Worm (Caenorhabditis elegans) whole organism, young adult: Measurements from ENCODE around the gene W09G12.7.

Experiments
- C06A6.2 ChIP-seq: fragments of 200-800 bp; sonication (Bioruptor generic); conservative IDR thresholded peaks from 2 replicates; pipeline ENCODE4 v1.3.6; 2022; ENCODE audit warnings: missing genetic modification characterization, missing compliant biosample characterization
- F10E7.11 ChIP-seq: sonication (generic microtip); optimal IDR thresholded peaks from 2 replicates; lab custom pipeline; 2017; ENCODE audit warnings: mild to moderate bottlenecking, missing genetic modification characterization, moderate library complexity, missing compliant biosample characterization
- F22D6.2 ChIP-seq: sonication (generic microtip); optimal IDR thresholded peaks from 2 replicates; lab custom pipeline; 2016; ENCODE audit warnings: mild to moderate bottlenecking, missing genetic modification characterization, missing compliant biosample characterization
- F55B11.4 ChIP-seq: sonication (generic microtip); optimal IDR thresholded peaks from 2 replicates; lab custom pipeline; 2016; ENCODE audit warnings: missing compliant biosample characterization, missing genetic modification characterization, borderline replicate concordance; ENCODE audit not compliant: insufficient read depth
- F57C9.4 ChIP-seq: sonication (generic microtip); optimal IDR thresholded peaks from 2 replicates; lab custom pipeline; 2017; ENCODE audit warnings: mild to moderate bottlenecking, missing genetic modification characterization, missing compliant biosample characterization
- K11D2.4 ChIP-seq: fragments of 200-800 bp; sonication (Bioruptor generic); IDR thresholded peaks from 2 replicates; pipeline ENCODE4 v1.3.6; 2022; ENCODE audit warnings: missing genetic modification reagents, missing genetic modification characterization, missing compliant biosample characterization
- Y53G8AR.9 ChIP-seq: fragments of 200-800 bp; sonication (Bioruptor generic); conservative IDR thresholded peaks from 2 replicates; pipeline ENCODE4 v1.3.6; 2022; ENCODE audit warnings: missing genetic modification reagents, missing genetic modification characterization, missing compliant biosample characterization
- Y56A3A.18 ChIP-seq: fragments of 200-800 bp; sonication (Bioruptor generic); IDR thresholded peaks from 2 replicates; pipeline ENCODE4 v1.3.6; 2022; ENCODE audit warnings: missing genetic modification reagents, missing genetic modification characterization, missing compliant biosample characterization
- Y79H2A.3 ChIP-seq: fragments of 200-800 bp; sonication (Bioruptor generic); conservative IDR thresholded peaks from 2 replicates; pipeline ENCODE4 v1.3.6; 2022; ENCODE audit warnings: missing genetic modification reagents, missing genetic modification characterization, missing compliant biosample characterization
- akir-1 ChIP-seq: fragments of 200-800 bp; sonication (Bioruptor generic); optimal IDR thresholded peaks from 2 replicates; lab custom pipeline; 2018; ENCODE audit warnings: mild to moderate bottlenecking, missing genetic modification characterization, moderate library complexity, missing compliant biosample characterization
- aptf-3 ChIP-seq: fragments of 200-800 bp; sonication (Bioruptor generic); IDR thresholded peaks from 2 replicates; pipeline ENCODE4 v1.3.6; 2022; ENCODE audit warnings: missing genetic modification characterization, missing compliant biosample characterization
- atf-7 ChIP-seq: sonication (generic microtip); optimal IDR thresholded peaks from 2 replicates; lab custom pipeline; 2017; ENCODE audit warnings: mild to moderate bottlenecking, missing genetic modification characterization, missing compliant biosample characterization
- attf-5 ChIP-seq: fragments of 200-800 bp; sonication (Bioruptor generic); optimal IDR thresholded peaks from 2 replicates; lab custom pipeline; 2018; ENCODE audit warnings: mild to moderate bottlenecking, missing genetic modification characterization, missing compliant biosample characterization
- attf-6 ChIP-seq: fragments of 200-800 bp; sonication (Bioruptor generic); IDR thresholded peaks from 2 replicates; pipeline ENCODE4 v1.3.6; 2022; ENCODE audit warnings: missing genetic modification reagents, missing genetic modification characterization, missing compliant biosample characterization
- ccch-3 ChIP-seq: fragments of 200-800 bp; sonication (Bioruptor generic); optimal IDR thresholded peaks from 2 replicates; lab custom pipeline; 2018; ENCODE audit warnings: mild to moderate bottlenecking, missing genetic modification characterization, missing compliant biosample characterization
- cebp-1 ChIP-seq, 2 experiments: fragments of 200-800 bp in 1 of 2; sonication (Bioruptor generic) in 1 of 2; sonication (generic microtip) in 1 of 2; IDR thresholded peaks in 1 of 2; optimal IDR thresholded peaks in 1 of 2; 2 replicates each; pipeline versions ENCODE4 v1.3.6 to Lab custom; 2017 to 2022; ENCODE audit warnings: missing compliant biosample characterization in 2 of 2, missing genetic modification characterization in 2 of 2, mild to moderate bottlenecking in 1 of 2, missing genetic modification reagents in 1 of 2, moderate library complexity in 1 of 2
- ceh-100 ChIP-seq: fragments of 200-800 bp; sonication (Bioruptor generic); IDR thresholded peaks from 2 replicates; pipeline ENCODE4 v1.3.6; 2022; ENCODE audit warnings: missing genetic modification reagents, missing genetic modification characterization, missing compliant biosample characterization
- ceh-79 ChIP-seq: sonication (generic microtip); optimal IDR thresholded peaks from 2 replicates; lab custom pipeline; 2017; ENCODE audit warnings: mild to moderate bottlenecking, missing genetic modification characterization, missing compliant biosample characterization
- die-1 ChIP-seq: sonication (generic microtip); optimal IDR thresholded peaks from 2 replicates; lab custom pipeline; 2016; ENCODE audit warnings: missing genotype, mild to moderate bottlenecking, missing genetic modification characterization, missing compliant biosample characterization
- dox-1 ChIP-seq: fragments of 200-800 bp; sonication (Bioruptor generic); IDR thresholded peaks from 2 replicates; pipeline ENCODE4 v1.3.6; 2022; ENCODE audit warnings: missing genetic modification reagents, missing genetic modification characterization, missing compliant biosample characterization
- efl-1 ChIP-seq: fragments of 150-350 bp; optimal IDR thresholded peaks from 2 replicates; lab custom pipeline; 2014; ENCODE audit warnings: missing biosample characterization, missing genetic modification reagents, missing genetic modification characterization
- gei-17 ChIP-seq: fragments of 200-800 bp; sonication (Bioruptor generic); optimal IDR thresholded peaks from 2 replicates; lab custom pipeline; 2018; ENCODE audit warnings: mild to moderate bottlenecking, missing genetic modification characterization, missing compliant biosample characterization
- hmg-1.2 ChIP-seq: fragments of 200-800 bp; sonication (Bioruptor generic); IDR thresholded peaks from 2 replicates; pipeline ENCODE4 v1.3.6; 2022; ENCODE audit warnings: missing genetic modification reagents, missing genetic modification characterization, missing compliant biosample characterization
- lag-1 ChIP-seq: fragments of 200-800 bp; sonication (Bioruptor generic); IDR thresholded peaks from 2 replicates; pipeline ENCODE4 v1.3.6; 2022; ENCODE audit warnings: missing genetic modification reagents, missing genetic modification characterization, missing compliant biosample characterization
- lsl-1 ChIP-seq: fragments of 200-800 bp; sonication (Bioruptor generic); optimal IDR thresholded peaks from 2 replicates; lab custom pipeline; 2018; ENCODE audit warnings: mild to moderate bottlenecking, missing genetic modification characterization, moderate library complexity, missing compliant biosample characterization
- madf-10 ChIP-seq: sonication (generic microtip); optimal IDR thresholded peaks from 2 replicates; lab custom pipeline; 2016; ENCODE audit warnings: mild to moderate bottlenecking, missing genetic modification characterization, missing compliant biosample characterization
- mel-28 ChIP-seq: sonication (generic microtip); optimal IDR thresholded peaks from 2 replicates; lab custom pipeline; 2016; ENCODE audit warnings: borderline replicate concordance, mild to moderate bottlenecking, missing genetic modification characterization, missing compliant biosample characterization
- nfyb-1 ChIP-seq: fragments of 200-800 bp; sonication (Bioruptor generic); IDR thresholded peaks from 2 replicates; pipeline ENCODE4 v1.3.6; 2022; ENCODE audit warnings: missing genetic modification reagents, missing genetic modification characterization, missing compliant biosample characterization
- nhr-80 ChIP-seq: sonication (generic microtip); optimal IDR thresholded peaks from 2 replicates; lab custom pipeline; 2016; ENCODE audit warnings: missing genetic modification characterization, missing compliant biosample characterization
- pbrm-1 ChIP-seq: fragments of 200-800 bp; sonication (Bioruptor generic); IDR thresholded peaks from 2 replicates; pipeline ENCODE4 v1.3.6; 2022; ENCODE audit warnings: missing genetic modification reagents, missing genetic modification characterization, missing compliant biosample characterization
- pha-4 ChIP-seq: fragments of 150-350 bp; sonication (generic microtip); optimal IDR thresholded peaks from 2 replicates; lab custom pipeline; 2014; ENCODE audit warnings: missing biosample characterization, missing genetic modification reagents, missing genetic modification characterization
- rcor-1 ChIP-seq: fragments of 200-800 bp; sonication (Bioruptor generic); IDR thresholded peaks from 2 replicates; pipeline ENCODE4 v1.3.6; 2022; ENCODE audit warnings: missing genetic modification reagents, missing genetic modification characterization, missing compliant biosample characterization
- rec-8 ChIP-seq, 2 experiments: sonication (generic microtip); optimal IDR thresholded peaks; 2 replicates each; lab custom pipeline; 2016; ENCODE audit warnings: mild to moderate bottlenecking in 2 of 2, missing genetic modification characterization in 2 of 2, missing genetic modification reagents in 2 of 2, missing genotype in 2 of 2, missing biosample characterization in 1 of 2, missing compliant biosample characterization in 1 of 2, moderate library complexity in 1 of 2
- repo-1 ChIP-seq: sonication (generic microtip); optimal IDR thresholded peaks from 2 replicates; lab custom pipeline; 2017; ENCODE audit warnings: mild to moderate bottlenecking, missing genetic modification characterization, missing compliant biosample characterization
- rpc-1 ChIP-seq, 2 experiments: fragments of 150-350 bp in 1 of 2; sonication (generic microtip) in 1 of 2; optimal IDR thresholded peaks; 2 replicates each; lab custom pipeline; 2014 to 2018; ENCODE audit warnings: missing biosample characterization in 1 of 2, missing genetic modification characterization in 1 of 2, missing genetic modification reagents in 1 of 2, missing genotype in 1 of 2
- sea-2 ChIP-seq: fragments of 200-800 bp; sonication (Bioruptor generic); IDR thresholded peaks from 2 replicates; pipeline ENCODE4 v1.3.6; 2022; ENCODE audit warnings: missing genetic modification characterization, missing compliant biosample characterization
- snpc-1.1 ChIP-seq: sonication (generic microtip); optimal IDR thresholded peaks from 2 replicates; lab custom pipeline; 2017; ENCODE audit warnings: missing genetic modification characterization, mild to moderate bottlenecking, missing compliant biosample characterization, antibody characterized with exemption, moderate library complexity, missing genotype, missing genetic modification reagents; ENCODE audit not compliant: insufficient read depth
- snpc-3.4 ChIP-seq: sonication (generic microtip); optimal IDR thresholded peaks from 2 replicates; lab custom pipeline; 2017; ENCODE audit warnings: missing genetic modification characterization, mild to moderate bottlenecking, missing compliant biosample characterization, antibody characterized with exemption, moderate library complexity, missing genotype, missing genetic modification reagents
- snpc-4 ChIP-seq, 5 experiments: fragments of 150-350 bp in 1 of 5; sonication (generic microtip) in 4 of 5; optimal IDR thresholded peaks; 2 replicates each; lab custom pipeline; 2014 to 2018; ENCODE audit warnings: missing genetic modification characterization in 5 of 5, missing biosample characterization in 3 of 5, antibody characterized with exemption in 2 of 5, mild to moderate bottlenecking in 2 of 5, missing compliant biosample characterization in 2 of 5, missing genotype in 2 of 5, moderate library complexity in 2 of 5, missing genetic modification reagents in 1 of 5
- somi-1 ChIP-seq: fragments of 200-800 bp; sonication (Bioruptor generic); optimal IDR thresholded peaks from 2 replicates; lab custom pipeline; 2018; ENCODE audit warnings: mild to moderate bottlenecking, missing genetic modification characterization, missing compliant biosample characterization
- tbp1 ChIP-seq: fragments of 200-800 bp; sonication (Bioruptor generic); optimal IDR thresholded peaks from 2 replicates; lab custom pipeline; 2018; ENCODE audit warnings: mild to moderate bottlenecking, missing genetic modification characterization, missing compliant biosample characterization
- unc-130 ChIP-seq: sonication (generic microtip); optimal IDR thresholded peaks from 2 replicates; lab custom pipeline; 2016; ENCODE audit warnings: missing genetic modification reagents, missing genetic modification characterization, missing compliant biosample characterization
- ztf-18 ChIP-seq: sonication (generic microtip); optimal IDR thresholded peaks from 2 replicates; lab custom pipeline; 2016; ENCODE audit warnings: missing genotype, mild to moderate bottlenecking, missing genetic modification characterization, missing compliant biosample characterization
- ztf-28 ChIP-seq: fragments of 200-800 bp; sonication (Bioruptor generic); IDR thresholded peaks from 2 replicates; pipeline ENCODE4 v1.3.6; 2022; ENCODE audit warnings: missing genetic modification reagents, missing genetic modification characterization, missing compliant biosample characterization

The W09G12.7 gene

DNA sequence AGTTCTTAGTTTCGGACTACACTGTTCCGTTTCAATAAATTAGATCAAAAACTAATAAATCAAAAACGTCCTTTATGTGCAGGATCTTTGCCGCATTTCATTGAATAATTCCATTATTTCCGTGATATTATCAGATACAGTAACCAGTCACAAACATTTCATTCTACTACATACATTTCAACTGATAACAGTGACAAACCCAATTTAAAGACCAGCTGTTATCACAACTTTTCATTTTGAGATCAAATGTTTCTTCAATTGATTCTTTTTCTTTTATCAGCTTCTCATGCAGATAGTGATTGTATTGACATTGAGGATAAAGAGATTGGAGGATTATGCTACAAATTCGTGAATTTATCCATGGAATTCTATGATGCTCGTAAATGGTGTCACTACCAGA lies 27.8 kb downstream of the W09G12.7 start, which contains the start of gene clec-168:
clec-168 (plus strand) TSS at position 247 of the 400 bp plus-strand sequence.
- TF ChIP-seq rpc-1 (optimal IDR thresholded peaks at IDR 0.05; lab: Kevin White, UChicago) (no peak), rpc-1 (tag; optimal IDR thresholded peaks at IDR 0.05; lab: Kevin White, UChicago) (no peak), ccch-3 (no peak), cebp-1 (GFP tag; IDR thresholded peaks at IDR 0.05; lab: Robert Waterston, UW) (no peak), cebp-1 (tag; optimal IDR thresholded peaks at IDR 0.05; lab: Kevin White, UChicago) (no peak), nhr-80 (tag; lab: Kevin White, UChicago) (peak; percentile 16), repo-1 (tag; lab: Kevin White, UChicago) (no peak)

DNA sequence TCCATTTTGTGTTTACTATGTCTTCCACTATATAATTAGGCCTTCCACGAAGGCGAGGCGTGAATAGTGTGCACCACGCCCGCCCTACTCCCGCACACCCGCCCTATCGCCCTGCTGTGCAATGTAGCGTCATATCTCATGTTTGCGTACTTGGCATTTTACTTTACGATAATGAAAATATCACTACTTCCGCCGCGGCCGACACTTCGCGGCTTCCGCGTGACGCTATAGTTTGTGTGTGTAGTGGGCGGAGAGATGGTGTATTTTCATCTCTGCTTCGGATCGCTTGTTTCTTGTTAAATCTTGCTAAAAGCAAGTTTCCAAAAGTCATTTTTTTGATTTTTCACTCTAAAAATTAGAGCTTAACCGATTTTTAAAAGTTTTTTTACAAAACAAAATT lies 31.6 kb downstream of the W09G12.7 start:
- no peak for TF ChIP-seq sea-2
- peak; percentile 45 for TF ChIP-seq tbp1 (GFP tag; lab: Kevin White, UChicago)
- peak; percentile 11; the same call in 1 of the 2 replicates for TF ChIP-seq attf-6 (GFP tag; lab: Robert Waterston, UW)
- TF ChIP-seq hmg-1.2 (GFP tag; lab: Robert Waterston, UW), result peak; percentile 72; the same call in 1 of the 2 replicates
- TF ChIP-seq pha-4 (tag; lab: Kevin White, UChicago), result no peak
- TF ChIP-seq somi-1 (GFP tag; lab: Kevin White, UChicago), result no peak
- TF ChIP-seq ztf-18, result no peak
- no peak for TF ChIP-seq snpc-4 (GFP tag; optimal IDR thresholded peaks at IDR 0.05; lab: Kevin White, UChicago)
- peak; percentile 83 to 96 (median 92) for TF ChIP-seq snpc-4 (tag; optimal IDR thresholded peaks at IDR 0.05; lab: Kevin White, UChicago)
- no peak for TF ChIP-seq rpc-1 (optimal IDR thresholded peaks at IDR 0.05; lab: Kevin White, UChicago)
- no peak for TF ChIP-seq rpc-1 (tag; optimal IDR thresholded peaks at IDR 0.05; lab: Kevin White, UChicago)
- peak; percentile 91 for TF ChIP-seq snpc-1.1 (tag; lab: Kevin White, UChicago)
- no peak for TF ChIP-seq ceh-79 (tag; lab: Kevin White, UChicago)
- peak; percentile 71; the same call in 1 of the 2 replicates for TF ChIP-seq pbrm-1 (GFP tag; lab: Robert Waterston, UW)
- no peak for TF ChIP-seq unc-130
- no peak for TF ChIP-seq mel-28
- no peak for TF ChIP-seq madf-10 (tag; lab: Kevin White, UChicago)
- peak; percentile 91 for TF ChIP-seq snpc-3.4 (tag; lab: Kevin White, UChicago)
- no peak for TF ChIP-seq efl-1
- no peak for TF ChIP-seq rec-8 (tag; optimal IDR thresholded peaks at IDR 0.05; lab: Kevin White, UChicago)
- TF ChIP-seq nfyb-1 (GFP tag; lab: Robert Waterston, UW), result no peak
- no peak for TF ChIP-seq aptf-3 (GFP tag; lab: Robert Waterston, UW)
- TF ChIP-seq Y53G8AR.9, result no peak
- TF ChIP-seq F55B11.4 (tag; lab: Kevin White, UChicago), result no peak
- TF ChIP-seq ztf-28 (GFP tag; lab: Robert Waterston, UW), result no peak
- no peak for TF ChIP-seq K11D2.4 (GFP tag; lab: Robert Waterston, UW)
- peak; percentile 41; the same call in 1 of the 2 replicates for TF ChIP-seq dox-1 (GFP tag; lab: Robert Waterston, UW)
- no peak for TF ChIP-seq Y56A3A.18 (GFP tag; lab: Robert Waterston, UW)
- TF ChIP-seq cebp-1 (GFP tag; IDR thresholded peaks at IDR 0.05; lab: Robert Waterston, UW), result no peak
- TF ChIP-seq cebp-1 (tag; optimal IDR thresholded peaks at IDR 0.05; lab: Kevin White, UChicago), result no peak
- TF ChIP-seq lag-1, result no peak
- peak; percentile 51 for TF ChIP-seq lsl-1
- TF ChIP-seq ceh-100, result no peak
- TF ChIP-seq Y79H2A.3, result no peak
- no peak for TF ChIP-seq die-1 (tag; lab: Kevin White, UChicago)
- no peak for TF ChIP-seq F22D6.2 (tag; lab: Kevin White, UChicago)
- TF ChIP-seq rcor-1 (GFP tag; lab: Robert Waterston, UW), result no peak; the same call in 1 of the 2 replicates
- peak; percentile 19 for TF ChIP-seq repo-1 (tag; lab: Kevin White, UChicago)
- no peak for TF ChIP-seq akir-1 (GFP tag; lab: Kevin White, UChicago)
- no peak for TF ChIP-seq gei-17 (GFP tag; lab: Kevin White, UChicago)
- TF ChIP-seq C06A6.2 (GFP tag; lab: Robert Waterston, UW), result no peak
- TF ChIP-seq F57C9.4 (tag; lab: Kevin White, UChicago), result no peak
- TF ChIP-seq F10E7.11 (tag; lab: Kevin White, UChicago), result no peak
- TF ChIP-seq atf-7 (tag; lab: Kevin White, UChicago), result no peak
- no peak for TF ChIP-seq attf-5 (GFP tag; lab: Kevin White, UChicago)
